Worm (Caenorhabditis elegans) whole organism, midembryonic: ENCODE data around the gene C17F4.11.

Experiments
- cog-1 ChIP-seq: sonication (generic microtip); optimal IDR thresholded peaks from 2 replicates; lab custom pipeline; 2016; ENCODE audit warnings: missing genetic modification characterization, missing compliant biosample characterization
- flt-1 ChIP-seq: fragments of 200-800 bp; sonication (Bioruptor generic); IDR thresholded peaks from 2 replicates; pipeline ENCODE4 v1.3.6; 2022; ENCODE audit warnings: missing genetic modification characterization, missing compliant biosample characterization
- ref-1 ChIP-seq: fragments of 200-800 bp; sonication (Bioruptor generic); conservative IDR thresholded peaks from 2 replicates; pipeline ENCODE4 v1.3.6; 2022; ENCODE audit warnings: missing genetic modification reagents, missing genetic modification characterization, missing compliant biosample characterization
- tab-1 ChIP-seq: fragments of 200-800 bp; sonication (Bioruptor generic); IDR thresholded peaks from 2 replicates; pipeline ENCODE4 v1.3.6; 2022; ENCODE audit warnings: missing genetic modification characterization, missing compliant biosample characterization
- ztf-29 ChIP-seq: fragments of 200-800 bp; sonication (Bioruptor generic); IDR thresholded peaks from 2 replicates; pipeline ENCODE4 v1.3.6; 2022; ENCODE audit warnings: missing genetic modification reagents, missing genetic modification characterization, missing compliant biosample characterization

DNA sequence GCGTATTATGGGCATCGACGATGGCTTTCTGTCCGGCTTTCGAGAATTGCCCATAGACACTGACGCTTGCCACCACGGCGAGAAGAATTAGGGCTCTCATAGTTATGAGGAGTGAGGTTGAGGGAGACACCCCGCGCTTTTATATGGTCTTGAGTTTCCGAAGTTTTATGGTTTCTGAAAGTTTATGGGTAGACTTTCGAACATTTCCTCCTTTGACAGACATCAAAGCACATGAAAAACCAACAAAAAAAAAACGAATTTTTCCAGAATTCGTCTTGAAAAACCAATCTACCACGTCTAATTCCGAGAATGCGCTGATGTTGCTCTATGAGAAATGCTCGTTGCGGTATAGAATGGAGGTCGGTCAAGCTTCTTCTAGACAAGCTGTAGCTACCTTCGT is 47.3 kb downstream of the C17F4.11 start, which contains the start of gene scl-15:
- no peak for TF ChIP-seq ref-1 (GFP tag; lab: Robert Waterston, UW)
- no peak for TF ChIP-seq cog-1 (tag; lab: Kevin White, UChicago)
- no peak for TF ChIP-seq ztf-29
- no peak for TF ChIP-seq flt-1 (GFP tag; lab: Robert Waterston, UW)
- no peak for TF ChIP-seq tab-1 (GFP tag; lab: Robert Waterston, UW)
